Fruit fly (Drosophila melanogaster): ENCODE results near the gene wek.

The wek gene

DNA sequence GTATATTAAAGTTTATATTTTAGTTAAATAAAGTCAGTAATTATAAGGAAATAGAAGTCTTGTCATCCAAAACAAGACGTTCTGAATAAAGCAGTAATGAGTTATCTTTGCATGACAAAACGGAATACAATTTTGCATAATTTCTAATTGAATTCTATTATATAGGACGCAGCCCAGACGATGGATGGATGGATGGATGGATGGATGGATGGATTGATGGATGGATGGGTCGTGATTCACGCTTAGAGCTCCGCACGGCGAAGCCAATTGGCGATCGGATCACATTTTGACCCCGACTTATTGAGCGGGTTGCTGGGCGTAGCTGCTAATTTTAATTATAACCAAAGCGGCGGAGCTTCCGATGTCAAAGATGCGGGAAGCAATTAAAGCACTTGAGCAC, 4.7 kb downstream of the wek start:
- no peak for TF ChIP-seq EcR (GFP tag; optimal IDR thresholded peaks at IDR 0.05)

DNA sequence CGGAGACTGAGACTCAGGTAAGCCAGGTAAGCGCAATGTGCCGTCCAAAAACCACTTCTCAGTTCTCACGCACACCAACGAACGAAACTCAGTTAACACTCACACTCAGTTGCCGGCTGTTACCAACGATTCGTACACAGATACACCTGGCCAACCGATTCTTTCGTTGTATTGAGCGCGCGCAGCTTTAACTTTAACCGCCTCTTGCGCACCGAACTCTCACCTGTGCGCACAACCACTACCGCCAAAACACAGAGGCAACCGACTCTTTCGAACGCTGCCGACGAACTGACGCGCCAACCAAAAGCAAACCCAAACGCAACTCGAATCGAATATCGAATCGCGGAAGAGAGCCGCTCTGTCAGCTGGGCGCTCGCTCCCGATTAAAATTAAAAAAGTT, 5.7 kb downstream of the wek start, which contains the start of gene Gli:
Gli (minus strand) TSS at position 293 of the 400 bp plus-strand sequence.
- TF ChIP-seq EcR (GFP tag; optimal IDR thresholded peaks at IDR 0.05) (peak; percentile 81), CG17806 (tag; optimal IDR thresholded peaks at IDR 0.05) (no peak), D1 (tag; optimal IDR thresholded peaks at IDR 0.05) (peak; percentile 6), fd96Ca (GFP tag; IDR thresholded peaks at IDR 0.05) (peak; percentile 6; the same call in 1 of the 3 replicates), Ets98B (GFP tag; IDR thresholded peaks at IDR 0.05) (peak; percentile 69), CG14655 (GFP tag; optimal IDR thresholded peaks at IDR 0.05) (no peak), CG10348 (GFP tag; IDR thresholded peaks at IDR 0.05) (no peak), CG8159 (tag; optimal IDR thresholded peaks at IDR 0.05) (no peak), Pif1A (GFP tag; optimal IDR thresholded peaks at IDR 0.05) (no peak), CG4496 (GFP tag; IDR thresholded peaks at IDR 0.05) (peak; percentile 51), Snoo (tag; optimal IDR thresholded peaks at IDR 0.05) (no peak), CG12605 (GFP tag; IDR thresholded peaks at IDR 0.05) (peak; percentile 36; the same call in 1 of the 2 replicates), Pif1B (GFP tag; optimal IDR thresholded peaks at IDR 0.05) (no peak), CG32121 (GFP tag; IDR thresholded peaks at IDR 0.05) (peak; percentile 34; the same call in 1 of the 2 replicates), CG9948 (tag; optimal IDR thresholded peaks at IDR 0.05) (no peak), gl (tag; optimal IDR thresholded peaks at IDR 0.05) (peak; percentile 31), CG15710 (tag; optimal IDR thresholded peaks at IDR 0.05) (no peak), CG13204 (GFP tag; optimal IDR thresholded peaks at IDR 0.05) (no peak), rn (GFP tag; IDR thresholded peaks at IDR 0.05) (no peak), CG34367 (tag; optimal IDR thresholded peaks at IDR 0.05) (no peak), CG8301 (tag; optimal IDR thresholded peaks at IDR 0.05) (no peak)

DNA sequence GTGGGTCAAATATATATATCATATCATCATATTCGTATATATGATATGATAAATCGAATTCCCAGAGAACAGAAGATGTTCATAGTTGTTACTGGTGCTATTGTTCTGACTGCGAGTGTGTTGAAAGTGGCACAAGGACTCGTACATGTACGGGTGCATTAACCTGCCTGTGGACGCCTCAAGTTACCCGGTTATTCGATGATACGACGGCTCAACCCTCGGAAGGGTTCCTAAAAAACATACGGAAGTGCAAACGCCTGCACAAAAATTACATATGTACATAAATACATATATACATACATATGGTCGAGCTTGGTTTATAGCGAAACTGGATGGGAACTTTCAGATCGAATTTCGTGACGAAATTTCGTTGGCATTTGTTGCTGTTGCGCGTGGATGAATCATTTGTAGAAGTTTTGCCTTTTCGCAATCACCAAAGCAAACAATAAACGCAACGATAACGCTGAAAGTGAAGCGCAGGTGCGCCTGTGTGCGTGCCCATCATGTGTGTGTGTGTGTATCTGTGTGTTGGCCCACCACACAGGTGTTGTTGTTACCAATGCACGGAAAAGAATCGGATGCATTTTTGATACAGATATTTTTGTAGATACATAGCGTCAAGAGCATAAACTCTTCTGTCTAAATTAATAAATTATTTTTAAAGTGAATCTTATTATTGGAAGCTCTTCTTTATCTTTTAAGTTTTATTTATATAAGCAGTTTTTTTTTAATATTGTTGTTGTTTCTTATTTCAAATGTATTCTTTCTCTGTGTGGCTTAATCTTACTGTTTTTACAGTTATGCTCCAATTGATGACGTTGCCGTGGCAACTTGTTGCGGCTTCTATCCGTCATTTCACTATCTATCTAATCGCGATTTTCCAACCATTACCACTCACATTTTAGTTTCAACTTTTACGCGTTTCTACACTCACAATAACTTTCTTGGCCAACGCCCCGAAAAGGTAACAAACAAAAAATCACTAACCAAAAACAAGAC, 6.4 kb downstream of the wek start:
- TF ChIP-seq EcR (GFP tag; optimal IDR thresholded peaks at IDR 0.05), result peak; percentile 83
- TF ChIP-seq CG12605 (GFP tag; IDR thresholded peaks at IDR 0.05), result peak; percentile 75
- TF ChIP-seq CG10348 (GFP tag; IDR thresholded peaks at IDR 0.05), result no peak
- peak; percentile 85 for TF ChIP-seq CG32121 (GFP tag; IDR thresholded peaks at IDR 0.05)
- TF ChIP-seq gl (tag; optimal IDR thresholded peaks at IDR 0.05), result peak; percentile 14
- peak; percentile 83 for TF ChIP-seq CG4496 (GFP tag; IDR thresholded peaks at IDR 0.05)
- no peak for TF ChIP-seq CG14655 (GFP tag; optimal IDR thresholded peaks at IDR 0.05)
- TF ChIP-seq Pif1B (GFP tag; optimal IDR thresholded peaks at IDR 0.05), result peak; percentile 63
- 0 out of 3 replicates have a peak, but pooled peaks have one; percentile 62 for TF ChIP-seq fd96Ca (GFP tag; IDR thresholded peaks at IDR 0.05)
- no peak for TF ChIP-seq CG13204 (GFP tag; optimal IDR thresholded peaks at IDR 0.05)
- TF ChIP-seq Ets98B (GFP tag; IDR thresholded peaks at IDR 0.05), result peak; percentile 81
- TF ChIP-seq CG8301 (tag; optimal IDR thresholded peaks at IDR 0.05), result peak; percentile 76
- TF ChIP-seq CG9948 (tag; optimal IDR thresholded peaks at IDR 0.05), result peak; percentile 81
- TF ChIP-seq Snoo (tag; optimal IDR thresholded peaks at IDR 0.05), result peak; percentile 78
- TF ChIP-seq CG34367 (tag; optimal IDR thresholded peaks at IDR 0.05), result peak; percentile 64
- peak; percentile 79 for TF ChIP-seq CG17806 (tag; optimal IDR thresholded peaks at IDR 0.05)
- peak; percentile 81 for TF ChIP-seq CG15710 (tag; optimal IDR thresholded peaks at IDR 0.05)
- TF ChIP-seq Pif1A (GFP tag; optimal IDR thresholded peaks at IDR 0.05), result no peak
- peak; percentile 17 for TF ChIP-seq D1 (tag; optimal IDR thresholded peaks at IDR 0.05)
- peak; percentile 59 for TF ChIP-seq rn (GFP tag; IDR thresholded peaks at IDR 0.05)
- TF ChIP-seq CG8159 (tag; optimal IDR thresholded peaks at IDR 0.05), result peak; percentile 87

DNA sequence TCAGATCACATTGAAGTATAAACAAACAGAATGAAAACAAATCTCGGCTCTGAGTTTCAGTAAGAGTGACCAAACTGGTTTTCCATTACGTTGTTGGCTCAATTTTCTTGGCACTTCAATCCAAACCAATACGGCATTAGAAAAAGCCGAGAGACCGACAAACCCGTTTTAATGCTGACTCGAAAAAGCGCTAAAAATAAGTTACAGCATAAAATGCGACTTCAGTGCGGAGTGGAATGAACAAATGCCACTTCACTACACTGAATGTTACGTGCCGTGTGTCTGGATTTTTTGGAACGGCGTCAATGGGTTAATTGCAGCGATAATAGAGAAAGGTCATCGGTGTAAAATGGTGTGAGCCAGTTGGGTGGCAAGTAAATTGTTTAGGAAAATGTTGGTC, 7.5 kb downstream of the wek start:
- TF ChIP-seq D1 (tag; optimal IDR thresholded peaks at IDR 0.05) (no peak), CG17806 (tag; optimal IDR thresholded peaks at IDR 0.05) (no peak), Pif1A (GFP tag; optimal IDR thresholded peaks at IDR 0.05) (no peak), Ets98B (GFP tag; IDR thresholded peaks at IDR 0.05) (no peak; the same call in 1 of the 2 replicates), CG14655 (GFP tag; optimal IDR thresholded peaks at IDR 0.05) (no peak), CG8159 (tag; optimal IDR thresholded peaks at IDR 0.05) (no peak), CG9948 (tag; optimal IDR thresholded peaks at IDR 0.05) (no peak), CG13204 (GFP tag; optimal IDR thresholded peaks at IDR 0.05) (no peak), rn (GFP tag; IDR thresholded peaks at IDR 0.05) (no peak), gl (tag; optimal IDR thresholded peaks at IDR 0.05) (no peak)

DNA sequence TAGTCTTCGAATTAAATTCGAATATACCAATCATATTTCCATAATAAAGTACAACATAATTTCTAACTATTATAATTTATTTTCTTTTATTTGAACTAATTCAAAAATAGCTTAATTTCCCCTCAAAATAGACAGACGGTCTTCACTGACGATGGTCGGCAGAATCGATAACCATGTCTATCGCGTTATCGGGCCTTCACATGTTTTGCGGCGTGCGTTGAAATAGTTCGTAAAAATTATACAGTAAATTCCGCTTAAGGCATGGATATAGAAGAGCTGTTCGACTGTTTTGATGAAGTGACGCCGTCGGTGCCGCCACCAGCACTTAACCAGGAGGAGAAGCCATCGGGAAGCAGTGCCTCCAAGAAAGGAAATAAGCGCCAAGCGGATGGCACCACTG, 16.1 kb downstream of the wek start, which contains the start of gene Mtr4:
Mtr4 (plus strand) TSS at position 168 of the 400 bp plus-strand sequence.
- no peak for TF ChIP-seq CG12605 (GFP tag; IDR thresholded peaks at IDR 0.05)
- TF ChIP-seq CG15710 (tag; optimal IDR thresholded peaks at IDR 0.05), result no peak
- no peak for TF ChIP-seq CG4496 (GFP tag; IDR thresholded peaks at IDR 0.05)
- no peak for TF ChIP-seq CG10348 (GFP tag; IDR thresholded peaks at IDR 0.05)
- TF ChIP-seq Pif1B (GFP tag; optimal IDR thresholded peaks at IDR 0.05), result no peak
- TF ChIP-seq CG34367 (tag; optimal IDR thresholded peaks at IDR 0.05), result no peak
- TF ChIP-seq Pif1A (GFP tag; optimal IDR thresholded peaks at IDR 0.05), result no peak
- TF ChIP-seq CG9948 (tag; optimal IDR thresholded peaks at IDR 0.05), result no peak
- no peak for TF ChIP-seq rn (GFP tag; IDR thresholded peaks at IDR 0.05)
- TF ChIP-seq CG13204 (GFP tag; optimal IDR thresholded peaks at IDR 0.05), result no peak
- no peak for TF ChIP-seq CG32121 (GFP tag; IDR thresholded peaks at IDR 0.05)
- TF ChIP-seq fd96Ca (GFP tag; IDR thresholded peaks at IDR 0.05), result no peak

DNA sequence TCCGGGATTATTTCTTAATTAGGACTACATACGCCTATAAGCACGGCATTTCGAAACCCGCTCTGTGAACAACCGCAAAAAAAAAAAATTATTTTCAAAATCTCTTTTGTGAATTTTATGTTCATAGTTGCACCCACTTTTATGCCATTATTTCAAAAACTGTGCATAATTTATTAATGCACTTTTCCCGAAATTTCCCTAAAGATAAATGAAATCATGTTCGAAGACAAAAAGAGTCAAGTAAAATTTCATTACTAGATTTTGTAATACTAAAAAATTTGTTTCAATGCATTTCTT, 16.9 kb downstream of the wek start:
- peak; percentile 47 for TF ChIP-seq D1 (tag; optimal IDR thresholded peaks at IDR 0.05)
- no peak for TF ChIP-seq Snoo (tag; optimal IDR thresholded peaks at IDR 0.05)

Measured in whole organism, pupa.